Worm (Caenorhabditis elegans): Measurements from ENCODE around the gene T14E8.2.

Gene T14E8.2

DNA sequence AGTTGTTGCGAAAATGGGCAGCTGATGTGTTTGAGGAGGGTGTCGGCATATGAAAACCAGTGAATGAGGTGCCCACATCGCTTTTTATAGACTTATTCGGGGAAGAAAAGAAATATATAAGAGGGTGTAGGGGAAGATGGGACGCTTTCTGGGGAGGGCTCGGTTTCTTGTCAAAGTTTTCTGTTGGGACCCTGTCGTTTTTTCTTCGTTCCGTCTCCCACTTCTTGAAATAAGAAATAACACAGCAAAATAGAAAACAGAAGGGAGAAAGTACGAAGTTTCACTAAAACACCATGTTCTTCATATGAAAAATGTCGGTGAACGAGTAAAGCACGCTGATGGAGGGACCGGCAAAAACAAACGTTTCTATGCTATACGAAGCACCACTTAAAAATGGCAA is 26.8 kb downstream of the T14E8.2 start, which contains the start of gene dop-3:
dop-3 (minus strand) TSS at position 101 of the 400 bp plus-strand sequence.
- TF ChIP-seq C38D4.7 (GFP tag; optimal IDR thresholded peaks at IDR 0.05) (no peak), sox-2 (GFP tag; IDR thresholded peaks at IDR 0.05) (no peak), T23F11.4 (GFP tag; optimal IDR thresholded peaks at IDR 0.05) (no peak), ztf-16 (tag; optimal IDR thresholded peaks at IDR 0.05) (no peak), pax-1 (tag; optimal IDR thresholded peaks at IDR 0.05) (no peak), tbx-2 (tag; optimal IDR thresholded peaks at IDR 0.05) (no peak), elt-2 (tag; optimal IDR thresholded peaks at IDR 0.05) (no peak), ceh-14 (tag; optimal IDR thresholded peaks at IDR 0.05) (no peak), sox-4 (tag; optimal IDR thresholded peaks at IDR 0.05) (no peak)

DNA sequence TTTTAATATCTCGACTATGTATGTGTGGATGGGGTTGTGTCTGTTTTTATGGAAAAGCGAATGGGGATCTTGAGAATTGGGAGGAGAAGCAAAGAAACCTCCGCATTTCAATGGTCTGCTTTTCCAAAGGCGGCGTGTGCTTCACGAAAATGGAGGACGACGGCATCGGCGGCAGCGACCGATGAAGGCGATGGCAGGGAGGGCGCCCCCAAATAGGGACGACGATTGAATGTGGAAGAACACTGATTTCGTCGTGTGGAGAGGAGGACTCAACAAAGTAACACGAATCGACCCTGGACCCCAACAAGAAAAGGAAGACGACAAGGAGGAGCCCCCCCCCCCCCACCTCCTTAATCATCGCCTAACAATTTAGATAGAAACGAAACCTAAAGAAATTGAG is 30.2 kb downstream of the T14E8.2 start:
- TF ChIP-seq ceh-14 (tag; optimal IDR thresholded peaks at IDR 0.05) (no peak), eyg-1 (tag; optimal IDR thresholded peaks at IDR 0.05) (no peak), ceh-31 (tag; optimal IDR thresholded peaks at IDR 0.05) (no peak), ceh-48 (tag; optimal IDR thresholded peaks at IDR 0.05) (no peak), pha-4 (tag; optimal IDR thresholded peaks at IDR 0.05) (no peak), ceh-19 (GFP tag; optimal IDR thresholded peaks at IDR 0.05) (no peak), fkh-6 (tag; optimal IDR thresholded peaks at IDR 0.05) (no peak)

DNA sequence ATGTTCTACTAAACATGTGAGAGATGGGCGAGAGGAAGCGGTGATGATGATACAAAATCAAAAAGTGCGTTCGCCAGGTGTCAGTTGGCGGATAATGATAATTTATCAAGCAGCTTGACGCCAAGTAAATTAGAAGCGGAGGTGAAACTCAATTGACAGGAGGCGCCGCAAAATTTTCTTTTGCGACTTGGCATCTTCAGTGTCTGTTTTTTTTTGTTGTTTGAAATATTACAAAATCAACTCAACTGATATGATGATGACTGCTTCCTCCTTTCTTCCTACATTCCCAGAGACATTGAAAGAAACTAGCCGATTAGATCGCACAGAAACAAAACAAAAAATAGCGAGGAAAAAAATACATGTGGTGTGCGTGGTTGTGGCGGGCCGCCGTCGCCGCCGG is 33.2 kb downstream of the T14E8.2 start:
- no peak for TF ChIP-seq ztf-16 (tag; optimal IDR thresholded peaks at IDR 0.05)
- TF ChIP-seq hlh-15 (tag; optimal IDR thresholded peaks at IDR 0.05), result no peak
- no peak for TF ChIP-seq ttx-3 (tag; optimal IDR thresholded peaks at IDR 0.05)
- no peak for TF ChIP-seq syd-9 (tag; optimal IDR thresholded peaks at IDR 0.05)
- TF ChIP-seq ref-2 (tag; optimal IDR thresholded peaks at IDR 0.05), result no peak
- TF ChIP-seq pha-4 (tag; optimal IDR thresholded peaks at IDR 0.05), result no peak
- TF ChIP-seq ceh-14 (tag; optimal IDR thresholded peaks at IDR 0.05), result no peak
- TF ChIP-seq ahr-1 (tag; optimal IDR thresholded peaks at IDR 0.05), result no peak
- TF ChIP-seq hlh-13 (GFP tag; optimal IDR thresholded peaks at IDR 0.05), result no peak
- no peak for TF ChIP-seq pros-1 (tag; optimal IDR thresholded peaks at IDR 0.05)
- no peak for TF ChIP-seq lin-11 (tag; optimal IDR thresholded peaks at IDR 0.05)
- TF ChIP-seq K09A11.1 (tag; optimal IDR thresholded peaks at IDR 0.05; ENCODE audit: insufficient read depth), result no peak
- no peak for TF ChIP-seq K02D7.2 (tag; optimal IDR thresholded peaks at IDR 0.05)
- TF ChIP-seq pha-2 (tag; optimal IDR thresholded peaks at IDR 0.05), result no peak
- no peak for TF ChIP-seq unc-42 (tag; optimal IDR thresholded peaks at IDR 0.05)
- no peak for TF ChIP-seq fkh-10 (GFP tag; optimal IDR thresholded peaks at IDR 0.05)

DNA sequence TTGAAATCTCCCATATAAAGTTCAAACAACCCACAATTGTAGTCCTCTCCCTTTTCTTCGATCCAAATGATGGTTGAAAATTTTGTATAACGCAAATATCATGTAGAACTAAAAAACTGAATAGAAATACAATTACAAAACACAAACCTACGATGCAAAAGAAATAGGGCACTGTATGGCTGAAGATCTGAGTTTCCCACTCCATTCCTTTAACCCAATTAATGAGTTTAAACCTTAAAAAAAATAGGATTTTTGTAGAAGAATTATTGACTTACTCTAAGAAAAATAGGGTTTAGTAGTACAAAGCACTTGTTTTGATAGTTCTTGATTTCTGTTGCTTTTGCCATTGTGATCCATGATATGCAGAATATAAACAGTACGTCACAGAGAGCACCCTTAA is 40.6 kb downstream of the T14E8.2 start:
- no peak for TF ChIP-seq ceh-18 (tag; optimal IDR thresholded peaks at IDR 0.05)
- no peak for TF ChIP-seq T23F11.4 (GFP tag; optimal IDR thresholded peaks at IDR 0.05)
- TF ChIP-seq sox-2 (GFP tag; IDR thresholded peaks at IDR 0.05), result no peak
- TF ChIP-seq unc-55 (GFP tag; optimal IDR thresholded peaks at IDR 0.05), result no peak
- no peak for TF ChIP-seq sox-4 (tag; optimal IDR thresholded peaks at IDR 0.05)
- TF ChIP-seq ceh-14 (tag; optimal IDR thresholded peaks at IDR 0.05), result no peak
- TF ChIP-seq nhr-232 (tag; optimal IDR thresholded peaks at IDR 0.05), result no peak
- TF ChIP-seq nhr-11 (tag; optimal IDR thresholded peaks at IDR 0.05), result no peak
- TF ChIP-seq unc-86 (tag; optimal IDR thresholded peaks at IDR 0.05), result no peak
- no peak for TF ChIP-seq F13H6.1 (tag; optimal IDR thresholded peaks at IDR 0.05)
- TF ChIP-seq hlh-30 (tag; optimal IDR thresholded peaks at IDR 0.05; ENCODE audit: insufficient read depth), result no peak
- no peak for TF ChIP-seq ets-4 (tag; optimal IDR thresholded peaks at IDR 0.05)
- no peak for TF ChIP-seq C08G9.2 (tag; optimal IDR thresholded peaks at IDR 0.05)

Data from whole organism, late embryonic.